Worm (Caenorhabditis elegans) whole organism, mixed stage, embryonic: ENCODE data around the gene fbxc-53.
"Not testable (repeated sequence)": the region's sequence is repeated elsewhere in the genome, so short reads cannot be mapped to it uniquely, and the experiment has no call there.

Experiments used
- bed-3 ChIP-seq: fragments of 200-800 bp; sonication (Bioruptor generic); optimal IDR thresholded peaks from 3 replicates; lab custom pipeline; 2018; ENCODE audit warnings: mild to moderate bottlenecking, missing genetic modification characterization, moderate library complexity, missing compliant biosample characterization
- ceh-39 ChIP-seq: fragments of 150-350 bp; optimal IDR thresholded peaks from 2 replicates; lab custom pipeline; 2014; ENCODE audit warnings: missing biosample characterization, missing genetic modification characterization
- ceh-43 ChIP-seq: fragments of 200-800 bp; sonication (Bioruptor generic); optimal IDR thresholded peaks from 2 replicates; lab custom pipeline; 2018; ENCODE audit warnings: mild to moderate bottlenecking, missing genetic modification characterization, moderate library complexity, missing compliant biosample characterization
- flh-1 ChIP-seq: fragments of 200-800 bp; sonication (Bioruptor generic); optimal IDR thresholded peaks from 2 replicates; lab custom pipeline; 2018; ENCODE audit warnings: mild to moderate bottlenecking, missing genetic modification characterization, moderate library complexity, missing compliant biosample characterization
- ham-2 ChIP-seq: fragments of 200-800 bp; sonication (Bioruptor generic); optimal IDR thresholded peaks from 2 replicates; lab custom pipeline; 2018; ENCODE audit warnings: mild to moderate bottlenecking, missing genetic modification characterization, missing compliant biosample characterization
- hlh-1 ChIP-seq: fragments of 150-350 bp; optimal IDR thresholded peaks from 2 replicates; lab custom pipeline; 2014; ENCODE audit warnings: missing biosample characterization, missing genetic modification reagents, missing genetic modification characterization
- lin-13 ChIP-seq: fragments of 150-350 bp; optimal IDR thresholded peaks from 2 replicates; lab custom pipeline; 2014; ENCODE audit warnings: missing biosample characterization, missing genetic modification characterization
- lin-32 ChIP-seq: fragments of 200-800 bp; sonication (Bioruptor generic); optimal IDR thresholded peaks from 2 replicates; lab custom pipeline; 2018; ENCODE audit warnings: mild to moderate bottlenecking, missing genetic modification characterization, missing compliant biosample characterization
- nhr-12 ChIP-seq: fragments of 150-350 bp; optimal IDR thresholded peaks from 2 replicates; lab custom pipeline; 2014; ENCODE audit warnings: missing biosample characterization, missing genetic modification characterization
- nhr-2 ChIP-seq: fragments of 150-350 bp; optimal IDR thresholded peaks from 2 replicates; lab custom pipeline; 2014; ENCODE audit warnings: missing biosample characterization, missing genetic modification characterization
- nhr-237 ChIP-seq: fragments of 150-350 bp; optimal IDR thresholded peaks from 2 replicates; lab custom pipeline; 2014; ENCODE audit warnings: missing biosample characterization, missing genetic modification characterization
- nhr-28 ChIP-seq: fragments of 150-350 bp; optimal IDR thresholded peaks from 2 replicates; lab custom pipeline; 2014; ENCODE audit warnings: missing biosample characterization, missing genetic modification characterization
- pha-4 ChIP-seq: fragments of 150-350 bp; optimal IDR thresholded peaks from 2 replicates; lab custom pipeline; 2018; ENCODE audit warnings: missing biosample characterization, missing genetic modification reagents, missing genetic modification characterization
- unc-120 ChIP-seq: sonication (generic microtip); optimal IDR thresholded peaks from 2 replicates; lab custom pipeline; 2017; ENCODE audit warnings: missing genetic modification characterization, missing compliant biosample characterization; ENCODE audit not compliant: poor library complexity, severe bottlenecking
- unc-62 ChIP-seq: fragments of 150-350 bp; optimal IDR thresholded peaks from 2 replicates; lab custom pipeline; 2014; ENCODE audit warnings: missing biosample characterization, missing genetic modification reagents, missing genetic modification characterization

fbxc-53 gene

DNA sequence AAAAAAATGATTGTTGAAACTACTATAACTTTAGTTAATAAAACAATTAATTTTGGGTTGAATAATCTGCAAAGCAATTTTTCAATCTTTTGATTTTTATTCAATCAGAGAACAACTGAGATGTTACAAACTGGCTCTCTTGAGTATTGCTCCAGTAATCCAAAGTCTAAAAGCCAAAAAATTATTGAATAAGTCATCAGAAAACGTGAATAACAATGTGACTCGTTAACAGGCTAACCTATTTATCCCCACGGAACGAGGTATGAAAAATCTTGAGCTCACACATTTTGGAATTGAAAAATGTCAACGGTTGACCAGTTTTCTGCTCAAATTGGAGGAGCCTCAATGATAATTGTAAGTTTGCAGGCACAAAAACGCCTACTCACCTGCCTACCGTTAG is 46.4 kb downstream of the fbxc-53 start, which contains the start of gene srx-111:
Gene srx-111, plus strand, starts transcription at position 301 of the 400 bp plus-strand sequence.
- TF ChIP-seq ceh-39 (no peak), flh-1 (no peak), nhr-12 (no peak), pha-4 (tag; lab: Kevin White, UChicago) (no peak), nhr-237 (tag; lab: Kevin White, UChicago) (no peak)

DNA sequence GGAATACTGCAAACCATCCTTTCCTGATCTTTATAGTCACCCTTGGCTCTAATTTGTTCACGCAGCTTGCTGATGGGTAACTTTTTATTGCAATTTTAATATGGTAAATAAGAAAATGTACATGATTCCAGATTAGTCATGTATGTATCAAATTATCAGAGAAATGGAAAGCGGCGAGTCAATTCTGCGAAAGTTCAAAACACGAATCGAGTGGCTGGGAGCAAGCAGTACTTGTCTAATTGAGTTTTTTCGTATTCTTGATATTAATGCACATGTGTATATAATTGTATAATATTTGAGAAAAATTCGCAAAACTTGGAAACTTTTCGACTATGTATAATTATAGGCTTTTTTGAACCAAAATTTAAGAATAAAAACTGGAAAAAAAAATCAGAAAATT is 47.9 kb downstream of the fbxc-53 start, which contains the start of gene T24E12.12:
Gene T24E12.12, plus strand, starts transcription at position 281 of the 400 bp plus-strand sequence.
- TF ChIP-seq pha-4 (tag; lab: Kevin White, UChicago) (no peak), ham-2 (GFP tag; lab: Kevin White, UChicago) (no peak), hlh-1 (tag; lab: Kevin White, UChicago) (no peak), lin-13 (tag; lab: Kevin White, UChicago) (no peak), unc-120 (no peak), bed-3 (GFP tag; lab: Kevin White, UChicago) (no peak), ceh-43 (GFP tag; lab: Kevin White, UChicago) (no peak), nhr-28 (tag; lab: Kevin White, UChicago) (no peak)

DNA sequence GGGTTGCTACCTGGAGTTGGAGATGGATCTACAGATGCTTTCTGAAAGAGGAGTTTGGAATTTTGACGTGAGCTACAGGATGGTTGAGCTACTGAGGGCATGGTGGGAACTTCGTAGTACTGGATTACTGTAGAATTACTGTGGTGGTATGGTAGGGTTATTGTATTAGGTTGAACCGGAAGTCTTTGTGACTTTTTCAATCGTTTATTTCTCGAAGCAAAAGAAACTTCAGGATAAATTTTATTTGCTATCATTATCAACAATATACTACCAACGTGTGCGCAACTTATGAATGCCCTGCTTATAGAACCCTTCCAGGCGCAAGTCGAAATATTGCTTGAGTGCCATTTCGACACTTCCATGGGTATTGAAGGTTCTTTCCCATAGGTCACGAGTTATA is 50.5 kb downstream of the fbxc-53 start, which contains the start of gene T24E12.6:
Gene T24E12.6, minus strand, starts transcription at position 101 of the 400 bp plus-strand sequence.
- not testable (repeated sequence) for TF ChIP-seq unc-62; nhr-2; lin-32 (GFP tag; lab: Kevin White, UChicago)
